Fruit fly (Drosophila melanogaster) whole organism, wandering third instar larva: ENCODE data around the gene trr.

Source experiments
- Abd-B ChIP-seq: fragments of >200 bp; optimal IDR thresholded peaks from 2 replicates; lab custom pipeline; 2017; ENCODE audit warnings: missing biosample characterization, missing genetic modification characterization
- CG32264 ChIP-seq: fragments of 200-800 bp; sonication (Bioruptor generic); optimal IDR thresholded peaks from 2 replicates; lab custom pipeline; 2016; ENCODE audit warnings: missing biosample characterization, missing genetic modification characterization
- CG9705 ChIP-seq: fragments of 200-800 bp; sonication (Bioruptor generic); optimal IDR thresholded peaks from 2 replicates; lab custom pipeline; 2018; ENCODE audit warnings: missing biosample characterization, mild to moderate bottlenecking, missing genetic modification characterization
- CrebA ChIP-seq: fragments of 200-800 bp; sonication (Bioruptor generic); optimal IDR thresholded peaks from 2 replicates; lab custom pipeline; 2016; ENCODE audit warnings: missing biosample characterization, mild to moderate bottlenecking, missing genetic modification characterization, borderline replicate concordance
- Dfd ChIP-seq: fragments of >200 bp; optimal IDR thresholded peaks from 2 replicates; lab custom pipeline; 2017; ENCODE audit warnings: missing biosample characterization, missing genetic modification characterization
- Dif ChIP-seq: fragments of 200-275, 200-300 bp; sonication (Bioruptor generic); optimal IDR thresholded peaks from 2 replicates; lab custom pipeline; 2018; ENCODE audit warnings: missing biosample characterization, missing genetic modification characterization; ENCODE audit not compliant: partially characterized antibody
- GATAd ChIP-seq: sonication (Bioruptor generic); optimal IDR thresholded peaks from 2 replicates; lab custom pipeline; 2016; ENCODE audit warnings: missing biosample characterization, missing genetic modification characterization
- HLH106 ChIP-seq: fragments of 200-800 bp; optimal IDR thresholded peaks from 3 replicates; lab custom pipeline; 2019; ENCODE audit warnings: missing biosample characterization, mild to moderate bottlenecking, missing genetic modification characterization, moderate library complexity
- Hnf4 ChIP-seq: fragments of 200-800 bp; sonication (Bioruptor generic); optimal IDR thresholded peaks from 2 replicates; lab custom pipeline; 2016; ENCODE audit warnings: missing biosample characterization, mild to moderate bottlenecking, missing genetic modification characterization
- Hr78 ChIP-seq: fragments of >200 bp; optimal IDR thresholded peaks from 2 replicates; lab custom pipeline; 2017; ENCODE audit warnings: missing biosample characterization, missing genetic modification characterization
- Hr83 ChIP-seq: fragments of 200-300 bp; sonication (Bioruptor generic); optimal IDR thresholded peaks from 2 replicates; lab custom pipeline; 2016; ENCODE audit warnings: missing biosample characterization, mild to moderate bottlenecking, missing genetic modification characterization, moderate library complexity; ENCODE audit not compliant: poor library complexity, severe bottlenecking
- Jra ChIP-seq: sonication (Bioruptor generic); optimal IDR thresholded peaks from 2 replicates; lab custom pipeline; 2016; ENCODE audit warnings: missing biosample characterization, missing genetic modification characterization
- Mio ChIP-seq: sonication (Bioruptor generic); optimal IDR thresholded peaks from 2 replicates; lab custom pipeline; 2016; ENCODE audit warnings: missing biosample characterization, missing genetic modification characterization
- Myc ChIP-seq: fragments of >200 bp; optimal IDR thresholded peaks from 2 replicates; lab custom pipeline; 2017
- N ChIP-seq: fragments of >200 bp; optimal IDR thresholded peaks from 2 replicates; lab custom pipeline; 2018; ENCODE audit warnings: missing biosample characterization, missing external identifiers, missing genetic modification characterization
- OdsH ChIP-seq: fragments of 200-800 bp; sonication (Bioruptor generic); optimal IDR thresholded peaks from 2 replicates; lab custom pipeline; 2016; ENCODE audit warnings: missing biosample characterization, mild to moderate bottlenecking, missing genetic modification characterization
- Rel ChIP-seq, 2 experiments: fragments of 200-800 bp; sonication (Bioruptor generic) in 1 of 2; optimal IDR thresholded peaks; 2 replicates in 1 of 2; 3 replicates in 1 of 2; lab custom pipeline; 2016 to 2019; ENCODE audit warnings: mild to moderate bottlenecking in 2 of 2, missing biosample characterization in 2 of 2, missing genetic modification characterization in 2 of 2, moderate library complexity in 1 of 2
- Sp1 ChIP-seq: fragments of 200-800 bp; sonication (Bioruptor generic); optimal IDR thresholded peaks from 3 replicates; lab custom pipeline; 2019; ENCODE audit warnings: missing biosample characterization, mild to moderate bottlenecking, missing genetic modification characterization, moderate library complexity
- Vsx2 ChIP-seq: fragments of 200-300, 225-300 bp; sonication (Bioruptor generic); optimal IDR thresholded peaks from 2 replicates; lab custom pipeline; 2018; ENCODE audit warnings: missing biosample characterization, missing genetic modification characterization; ENCODE audit not compliant: partially characterized antibody
- br ChIP-seq: fragments of 200-800 bp; sonication (Bioruptor generic); optimal IDR thresholded peaks from 2 replicates; lab custom pipeline; 2016; ENCODE audit warnings: missing biosample characterization, missing genetic modification characterization
- brk ChIP-seq: fragments of 200-800 bp; sonication (Bioruptor generic); optimal IDR thresholded peaks from 2 replicates; lab custom pipeline; 2016; ENCODE audit warnings: missing biosample characterization, mild to moderate bottlenecking, missing genetic modification characterization
- dl ChIP-seq, 2 experiments: fragments of 175-275, 200-275 bp in 1 of 2; fragments of 200-275 bp in 1 of 2; sonication (Bioruptor generic); optimal IDR thresholded peaks; lab custom pipeline; 2018; ENCODE audit warnings: mild to moderate bottlenecking in 2 of 2, missing biosample characterization in 2 of 2, missing genetic modification characterization in 2 of 2, moderate library complexity in 2 of 2; ENCODE audit not compliant: partially characterized antibody in 2 of 2, insufficient read depth in 1 of 2
- dmrt93B ChIP-seq: fragments of 200-800 bp; sonication (Bioruptor generic); optimal IDR thresholded peaks from 2 replicates; lab custom pipeline; 2018; ENCODE audit warnings: missing biosample characterization, mild to moderate bottlenecking, missing genetic modification characterization
- dsf ChIP-seq: sonication (Bioruptor generic); optimal IDR thresholded peaks from 2 replicates; lab custom pipeline; 2016; ENCODE audit warnings: missing biosample characterization, missing genetic modification characterization, borderline replicate concordance
- ey ChIP-seq: fragments of 200-800 bp; sonication (Bioruptor generic); optimal IDR thresholded peaks from 2 replicates; lab custom pipeline; 2016; ENCODE audit warnings: missing biosample characterization, missing genetic modification characterization
- foxo ChIP-seq, 2 experiments: fragments of 200-800 bp; sonication (Bioruptor generic); optimal IDR thresholded peaks; 2 replicates in 1 of 2; 3 replicates in 1 of 2; lab custom pipeline; 2016 to 2017; ENCODE audit warnings: missing biosample characterization in 2 of 2, missing genetic modification characterization in 2 of 2
- fru ChIP-seq: fragments of 200-800 bp; sonication (Bioruptor generic); optimal IDR thresholded peaks from 3 replicates; lab custom pipeline; 2016; ENCODE audit warnings: missing biosample characterization, mild to moderate bottlenecking, missing genetic modification characterization
- h ChIP-seq: fragments of 200-800 bp; sonication (Bioruptor generic); optimal IDR thresholded peaks from 3 replicates; lab custom pipeline; 2016; ENCODE audit warnings: missing biosample characterization, mild to moderate bottlenecking, missing genetic modification characterization
- jim ChIP-seq: fragments of 175-275, 200-325 bp; sonication (Bioruptor generic); optimal IDR thresholded peaks from 2 replicates; lab custom pipeline; 2016; ENCODE audit warnings: missing biosample characterization, mild to moderate bottlenecking, missing genetic modification characterization
- lola ChIP-seq: fragments of >200 bp; optimal IDR thresholded peaks from 2 replicates; lab custom pipeline; 2017; ENCODE audit warnings: missing biosample characterization, missing genetic modification characterization
- pan ChIP-seq: fragments of >200 bp; optimal IDR thresholded peaks from 2 replicates; lab custom pipeline; 2017
- psq ChIP-seq: fragments of 200-800 bp; sonication (Bioruptor generic); optimal IDR thresholded peaks from 3 replicates; lab custom pipeline; 2017; ENCODE audit warnings: missing biosample characterization, mild to moderate bottlenecking, missing genetic modification characterization, moderate library complexity
- rgr ChIP-seq: fragments of 200-800 bp; sonication (Bioruptor generic); optimal IDR thresholded peaks from 3 replicates; lab custom pipeline; 2016; ENCODE audit warnings: missing biosample characterization, mild to moderate bottlenecking, missing genetic modification characterization
- sage ChIP-seq: fragments of 200-800 bp; sonication (Bioruptor generic); optimal IDR thresholded peaks from 2 replicates; lab custom pipeline; 2016; ENCODE audit warnings: missing biosample characterization, mild to moderate bottlenecking, missing genetic modification characterization
- sv ChIP-seq: fragments of 200-800 bp; sonication (Bioruptor generic); optimal IDR thresholded peaks from 3 replicates; lab custom pipeline; 2016; ENCODE audit warnings: missing biosample characterization, missing genetic modification characterization
- tai ChIP-seq: sonication (Bioruptor generic); optimal IDR thresholded peaks from 2 replicates; lab custom pipeline; 2016; ENCODE audit warnings: missing biosample characterization, missing genetic modification characterization
- usp ChIP-seq: fragments of >200 bp; optimal IDR thresholded peaks from 2 replicates; lab custom pipeline; 2017; ENCODE audit warnings: missing biosample characterization, missing genetic modification characterization
- woc ChIP-seq: sonication (Bioruptor generic); optimal IDR thresholded peaks from 2 replicates; lab custom pipeline; 2016; ENCODE audit warnings: missing biosample characterization, mild to moderate bottlenecking, missing genetic modification characterization

The trr gene

dm6 chrX:1899445-1900085 lies 9.8 kb upstream of the trr start:
- TF ChIP-seq N (GFP tag; lab: Kevin White, UChicago) (peak; percentile 55), fru (GFP tag; lab: Kevin White, UChicago) (no peak), foxo (GFP tag; optimal IDR thresholded peaks at IDR 0.05; lab: Kevin White, UChicago) (no peak), Abd-B (no peak), jim (GFP tag; lab: Kevin White, UChicago) (no peak), Rel (GFP tag; optimal IDR thresholded peaks at IDR 0.05; lab: Kevin White, UChicago) (no peak), Rel (tag; optimal IDR thresholded peaks at IDR 0.05; lab: Kevin White, UChicago) (no peak), pan (lab: Kevin White, UChicago) (no peak), Dif (GFP tag; lab: Kevin White, UChicago) (peak; percentile 35), sage (GFP tag; lab: Kevin White, UChicago) (no peak), h (no peak), Hr83 (GFP tag; lab: Kevin White, UChicago) (no peak)

dm6 chrX:1897384-1897783 lies 7.6 kb upstream of the trr start:
- TF ChIP-seq Hnf4 (GFP tag; lab: Kevin White, UChicago) (no peak), foxo (GFP tag; optimal IDR thresholded peaks at IDR 0.05; lab: Kevin White, UChicago) (peak in 1 of 2 experiments; percentile 60), jim (GFP tag; lab: Kevin White, UChicago) (no peak), sage (GFP tag; lab: Kevin White, UChicago) (no peak), psq (GFP tag; lab: Kevin White, UChicago) (no peak), CG32264 (GFP tag; lab: Kevin White, UChicago) (no peak), rgr (GFP tag; lab: Kevin White, UChicago) (no peak), Myc (lab: Kevin White, UChicago) (no peak), CG9705 (GFP tag; lab: Kevin White, UChicago) (no peak), N (GFP tag; lab: Kevin White, UChicago) (no peak), Dfd (GFP tag; lab: Kevin White, UChicago) (no peak), dmrt93B (no peak), usp (GFP tag; lab: Kevin White, UChicago) (no peak), woc (GFP tag; lab: Kevin White, UChicago) (no peak), ey (GFP tag; lab: Kevin White, UChicago) (peak; percentile 54), Abd-B (no peak), GATAd (GFP tag; lab: Kevin White, UChicago) (no peak), Sp1 (peak; percentile 43), Dif (GFP tag; lab: Kevin White, UChicago) (no peak), Rel (GFP tag; optimal IDR thresholded peaks at IDR 0.05; lab: Kevin White, UChicago) (no peak), Rel (tag; optimal IDR thresholded peaks at IDR 0.05; lab: Kevin White, UChicago) (no peak), tai (GFP tag; lab: Kevin White, UChicago) (no peak), brk (GFP tag; lab: Kevin White, UChicago) (no peak), fru (GFP tag; lab: Kevin White, UChicago) (peak; percentile 45), CrebA (no peak), OdsH (GFP tag; lab: Kevin White, UChicago) (no peak), pan (lab: Kevin White, UChicago) (no peak), Mio (GFP tag; lab: Kevin White, UChicago) (no peak), h (peak; percentile 56), Jra (GFP tag; lab: Kevin White, UChicago) (no peak), lola (GFP tag; lab: Kevin White, UChicago) (no peak), dl (GFP tag; optimal IDR thresholded peaks at IDR 0.05; lab: Kevin White, UChicago; ENCODE audit: insufficient read depth in 1 of 2, partially characterized antibody in 2 of 2) (no peak), Vsx2 (no peak), Hr83 (GFP tag; lab: Kevin White, UChicago) (no peak), sv (GFP tag; lab: Kevin White, UChicago) (no peak), dsf (GFP tag; lab: Kevin White, UChicago) (no peak), HLH106 (tag; lab: Kevin White, UChicago) (peak; percentile 31), br (GFP tag; lab: Kevin White, UChicago) (no peak), Hr78 (GFP tag; lab: Kevin White, UChicago) (no peak)
